Worm (Caenorhabditis elegans): ENCODE results near the gene T06E8.8.

- TF ChIP-seq ama-1 (optimal IDR thresholded peaks at IDR 0.05) (no peak), nhr-237 (tag; optimal IDR thresholded peaks at IDR 0.05) (no peak), C16A3.4 (tag; optimal IDR thresholded peaks at IDR 0.05) (no peak), nhr-90 (tag; optimal IDR thresholded peaks at IDR 0.05; ENCODE audit: poor library complexity) (no peak), fkh-10 (GFP tag; optimal IDR thresholded peaks at IDR 0.05) (no peak), egl-27 (tag; optimal IDR thresholded peaks at IDR 0.05) (no peak), elt-2 (tag; optimal IDR thresholded peaks at IDR 0.05) (no peak)
These were observed 30.2 kb downstream of the T06E8.8 start, which contains the start of gene F57A8.6 for ce11 chrV:10073793-10074192.
